Worm (Caenorhabditis elegans): ENCODE data around the gene asp-13.

ce11 chrV:8599957-8600356, 43.0 kb downstream of the asp-13 start:
- TF ChIP-seq pes-1 (GFP tag; IDR thresholded peaks at IDR 0.05) (no peak), ceh-36 (tag; optimal IDR thresholded peaks at IDR 0.05) (no peak), hmbx-1 (tag; optimal IDR thresholded peaks at IDR 0.05) (no peak), tbx-11 (GFP tag; IDR thresholded peaks at IDR 0.05) (no peak), tbx-37 (GFP tag; conservative IDR thresholded peaks at IDR 0.05) (no peak), ama-1 (optimal IDR thresholded peaks at IDR 0.05) (no peak), flt-1 (GFP tag; IDR thresholded peaks at IDR 0.05) (no peak), sea-1 (GFP tag; conservative IDR thresholded peaks at IDR 0.05) (no peak)
